Worm (Caenorhabditis elegans) whole organism, L4 larva: Measurements from ENCODE around the gene coh-3.

Experiments used
- F26F4.8 ChIP-seq: fragments of 200-800 bp; sonication (Bioruptor generic); conservative IDR thresholded peaks from 2 replicates; pipeline ENCODE4 v1.3.6; 2022; ENCODE audit warnings: missing genetic modification characterization, missing compliant biosample characterization
- R02D3.7 ChIP-seq: fragments of 150-350 bp; sonication (generic microtip); optimal IDR thresholded peaks from 3 replicates; lab custom pipeline; 2014; ENCODE audit warnings: missing biosample characterization, missing genetic modification characterization
- ceh-28 ChIP-seq: fragments of 150-350 bp; optimal IDR thresholded peaks from 2 replicates; lab custom pipeline; 2014; ENCODE audit warnings: missing biosample characterization, missing genetic modification reagents, missing genetic modification characterization
- lin-13 ChIP-seq: fragments of 150-350 bp; optimal IDR thresholded peaks from 2 replicates; lab custom pipeline; 2014; ENCODE audit warnings: missing biosample characterization, missing genetic modification reagents, missing genetic modification characterization
- nhr-237 ChIP-seq: sonication (generic microtip); optimal IDR thresholded peaks from 2 replicates; lab custom pipeline; 2017; ENCODE audit warnings: missing biosample characterization, missing genetic modification characterization
- nhr-76 ChIP-seq: fragments of 150-350 bp; optimal IDR thresholded peaks from 2 replicates; lab custom pipeline; 2014; ENCODE audit warnings: missing biosample characterization, missing genetic modification characterization
- pha-4 ChIP-seq, 2 experiments: fragments of 150-350 bp in 1 of 2; fragments of 200-800 bp in 1 of 2; sonication (Bioruptor generic) in 1 of 2; IDR thresholded peaks in 1 of 2; optimal IDR thresholded peaks in 1 of 2; 2 replicates each; pipeline versions ENCODE4 v1.3.6 to Lab custom; 2014 to 2022; ENCODE audit warnings: missing genetic modification characterization in 2 of 2, missing genetic modification reagents in 2 of 2, missing biosample characterization in 1 of 2, missing compliant biosample characterization in 1 of 2
- pqm-1 ChIP-seq: sonication (generic microtip); optimal IDR thresholded peaks from 2 replicates; lab custom pipeline; 2017; ENCODE audit warnings: missing biosample characterization, missing genetic modification characterization
- snpc-4 ChIP-seq: fragments of 150-350 bp; optimal IDR thresholded peaks from 2 replicates; lab custom pipeline; 2014; ENCODE audit warnings: missing biosample characterization, missing genetic modification characterization
- tag-97 ChIP-seq: fragments of 200-800 bp; sonication (Bioruptor generic); IDR thresholded peaks from 2 replicates; pipeline ENCODE4 v1.3.6; 2022; ENCODE audit warnings: missing genetic modification characterization, missing compliant biosample characterization
- ztf-11 ChIP-seq: fragments of 150-350 bp; optimal IDR thresholded peaks from 2 replicates; lab custom pipeline; 2014; ENCODE audit warnings: missing biosample characterization, missing genetic modification characterization

DNA sequence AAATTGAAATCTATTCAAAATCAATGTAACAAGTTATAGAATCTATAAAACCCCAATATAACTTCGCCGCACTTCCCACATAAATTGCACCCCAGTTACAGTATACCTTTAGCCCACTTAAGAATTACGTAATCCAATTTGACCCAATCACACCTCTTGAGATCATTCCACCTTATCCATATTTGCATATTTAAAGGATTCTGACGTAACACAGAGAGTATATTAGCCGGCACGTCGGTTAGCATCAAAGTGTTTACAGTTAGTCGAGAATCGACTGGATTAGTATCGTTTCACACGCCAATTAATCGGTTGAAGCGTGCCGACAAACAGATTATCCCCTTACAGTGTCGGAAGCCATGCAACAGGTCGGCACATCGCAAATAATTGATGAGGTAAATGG, 23.6 kb upstream of the coh-3 start:
- TF ChIP-seq F26F4.8 (GFP tag; lab: Robert Waterston, UW) (no peak), snpc-4 (tag; lab: Kevin White, UChicago) (no peak), nhr-237 (no peak), pqm-1 (tag; lab: Kevin White, UChicago) (no peak), ceh-28 (tag; lab: Kevin White, UChicago) (no peak), pha-4 (GFP tag; IDR thresholded peaks at IDR 0.05; lab: Robert Waterston, UW) (no peak), pha-4 (tag; optimal IDR thresholded peaks at IDR 0.05; lab: Kevin White, UChicago) (no peak), R02D3.7 (tag; lab: Kevin White, UChicago) (no peak), lin-13 (GFP tag; lab: Kevin White, UChicago) (no peak), nhr-76 (no peak), ztf-11 (tag; lab: Kevin White, UChicago) (no peak), tag-97 (GFP tag; lab: Robert Waterston, UW) (no peak)
